Fruit fly (Drosophila melanogaster): ENCODE measurements around the gene CG43083.

CG43083 gene

DNA sequence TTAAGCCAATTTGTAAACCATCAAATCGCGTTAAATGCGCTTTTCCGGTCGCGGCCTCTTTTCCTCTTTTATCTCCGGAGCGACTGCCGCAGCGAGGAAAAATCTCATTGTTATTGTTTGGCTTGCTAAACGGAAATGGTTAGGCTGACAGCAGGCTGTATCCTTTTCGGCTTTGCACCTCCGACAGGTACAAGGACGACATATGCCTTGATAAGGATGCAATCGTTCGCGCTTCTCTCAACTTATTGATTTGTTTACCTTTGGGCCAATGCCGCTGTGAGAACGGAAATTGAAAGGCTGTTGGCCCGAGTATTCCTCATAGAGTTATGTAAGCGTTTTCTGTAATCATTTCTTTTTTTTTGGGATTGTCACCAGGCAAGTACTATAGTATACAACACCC lies 9.8 kb upstream of the CG43083 start (continued):
- TF ChIP-seq tgo (GFP tag; IDR thresholded peaks at IDR 0.05) (no peak), Oaz (GFP tag; IDR thresholded peaks at IDR 0.05) (no peak), CG11456 (GFP tag; IDR thresholded peaks at IDR 0.05) (no peak), CG2116 (GFP tag; optimal IDR thresholded peaks at IDR 0.05) (no peak), bcd (GFP tag; optimal IDR thresholded peaks at IDR 0.05) (no peak), Scr (GFP tag; IDR thresholded peaks at IDR 0.05; ENCODE audit: partially characterized antibody) (no peak), dmrt11E (tag; optimal IDR thresholded peaks at IDR 0.05) (no peak), pfk (GFP tag; optimal IDR thresholded peaks at IDR 0.05) (no peak), onecut (GFP tag; IDR thresholded peaks at IDR 0.05) (no peak), hth (optimal IDR thresholded peaks at IDR 0.05) (no peak), oc (tag; optimal IDR thresholded peaks at IDR 0.05) (peak; percentile 39), jigr1 (GFP tag; IDR thresholded peaks at IDR 0.05) (no peak), CG3065 (GFP tag; optimal IDR thresholded peaks at IDR 0.05) (no peak), CG17612 (GFP tag; IDR thresholded peaks at IDR 0.05) (no peak), Ets65A (GFP tag) (no peak), CG13296 (GFP tag; optimal IDR thresholded peaks at IDR 0.05) (no peak), CG18476 (GFP tag; optimal IDR thresholded peaks at IDR 0.05) (no peak), CG4360 (GFP tag; IDR thresholded peaks at IDR 0.05) (no peak), ac (GFP tag; optimal IDR thresholded peaks at IDR 0.05) (no peak), sob (GFP tag; IDR thresholded peaks at IDR 0.05) (no peak), yki (optimal IDR thresholded peaks at IDR 0.05) (no peak)

DNA sequence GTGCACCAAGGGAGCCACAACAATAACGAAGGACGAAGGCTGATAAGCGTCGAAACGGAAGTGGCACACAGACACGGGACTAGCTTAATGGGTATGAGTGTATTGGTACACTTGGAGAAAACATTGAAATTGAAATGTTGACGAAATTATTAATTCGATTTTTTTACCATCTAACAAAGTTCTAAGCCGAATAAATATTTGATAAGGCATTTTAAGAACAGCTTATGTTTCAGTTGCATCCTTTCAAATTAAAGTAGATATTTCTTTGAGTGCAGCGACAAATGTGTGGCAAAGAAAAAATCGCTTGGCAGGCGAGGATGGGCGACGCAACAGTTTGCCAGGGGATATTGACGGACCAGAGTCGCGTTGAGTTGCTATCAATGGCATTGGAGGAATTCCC lies 8.4 kb upstream of the CG43083 start:
- TF ChIP-seq CG6254 (GFP tag; optimal IDR thresholded peaks at IDR 0.05) (no peak), Usf (GFP tag; optimal IDR thresholded peaks at IDR 0.05) (no peak), dmrt11E (tag; optimal IDR thresholded peaks at IDR 0.05) (peak; percentile 31), ci (GFP tag; IDR thresholded peaks at IDR 0.05) (no peak), dan (GFP tag; IDR thresholded peaks at IDR 0.05) (no peak), CG12391 (tag; optimal IDR thresholded peaks at IDR 0.05) (peak; percentile 23), CG33557 (GFP tag; optimal IDR thresholded peaks at IDR 0.05) (no peak), Xrp1 (GFP tag; IDR thresholded peaks at IDR 0.05) (peak; percentile 62), bsh (GFP tag; optimal IDR thresholded peaks at IDR 0.05) (peak in 1 of 2 experiments; percentile 32), bcd (GFP tag; optimal IDR thresholded peaks at IDR 0.05) (no peak), Elba2 (GFP tag; optimal IDR thresholded peaks at IDR 0.05) (no peak), CG11093 (GFP tag; IDR thresholded peaks at IDR 0.05) (0 out of 3 replicates have a peak, but pooled peaks have one; percentile 27), CG6813 (GFP tag; optimal IDR thresholded peaks at IDR 0.05) (no peak), CG7839 (tag; optimal IDR thresholded peaks at IDR 0.05) (peak; percentile 16), Sox100B (GFP tag; optimal IDR thresholded peaks at IDR 0.05) (no peak), exex (tag; optimal IDR thresholded peaks at IDR 0.05) (no peak), CG11504 (tag; optimal IDR thresholded peaks at IDR 0.05) (peak; percentile 16), CG3995 (GFP tag; optimal IDR thresholded peaks at IDR 0.05) (no peak), CG12219 (GFP tag; optimal IDR thresholded peaks at IDR 0.05) (no peak), Mes4 (GFP tag; optimal IDR thresholded peaks at IDR 0.05) (no peak), scrt (GFP tag; optimal IDR thresholded peaks at IDR 0.05) (peak; percentile 36), peb (GFP tag; IDR thresholded peaks at IDR 0.05) (no peak), Med (GFP tag) (peak; percentile 31), sc (optimal IDR thresholded peaks at IDR 0.05) (no peak), sc (GFP tag; optimal IDR thresholded peaks at IDR 0.05) (no peak), CG6689 (GFP tag; IDR thresholded peaks at IDR 0.05) (peak; percentile 34; the same call in 1 of the 2 replicates), lola (GFP tag; optimal IDR thresholded peaks at IDR 0.05) (peak in 1 of 3 experiments; percentile 26), Tbp (GFP tag; optimal IDR thresholded peaks at IDR 0.05) (no peak), zf30C (GFP tag; optimal IDR thresholded peaks at IDR 0.05) (peak; percentile 33), h (optimal IDR thresholded peaks at IDR 0.05) (no peak), CG17829 (tag; optimal IDR thresholded peaks at IDR 0.05) (peak; percentile 32), Poxn (GFP tag; IDR thresholded peaks at IDR 0.05) (no peak), CG18619 (GFP tag; optimal IDR thresholded peaks at IDR 0.05) (no peak), CG31441 (GFP tag; IDR thresholded peaks at IDR 0.05) (no peak; the same call in 1 of the 2 replicates)
